Worm (Caenorhabditis elegans): ENCODE results near the gene B0547.2.

ce11 chrIV:5600316-5600715, 45.5 kb upstream of the B0547.2 start:
- no peak for TF ChIP-seq mab-5 (tag; optimal IDR thresholded peaks at IDR 0.05)
- no peak for TF ChIP-seq snpc-4 (tag; optimal IDR thresholded peaks at IDR 0.05)
- TF ChIP-seq egl-27 (tag; optimal IDR thresholded peaks at IDR 0.05) = peak; percentile 54
- no peak for TF ChIP-seq skn-1 (tag; optimal IDR thresholded peaks at IDR 0.05)
- no peak for TF ChIP-seq ceh-82 (tag; optimal IDR thresholded peaks at IDR 0.05)
- no peak for TF ChIP-seq unc-62 (GFP tag; optimal IDR thresholded peaks at IDR 0.05)
